Worm (Caenorhabditis elegans) whole organism, L2 larva: ENCODE results near the gene lron-7.

Source experiments
- C34F6.9 ChIP-seq: fragments of 150-350 bp; optimal IDR thresholded peaks from 2 replicates; lab custom pipeline; 2014; ENCODE audit warnings: missing biosample characterization, missing genetic modification characterization
- F13H6.1 ChIP-seq: sonication (generic microtip); optimal IDR thresholded peaks from 2 replicates; lab custom pipeline; 2016; ENCODE audit warnings: missing genetic modification characterization, missing compliant biosample characterization
- R02D3.7 ChIP-seq: fragments of 150-350 bp; optimal IDR thresholded peaks from 2 replicates; lab custom pipeline; 2014; ENCODE audit warnings: missing biosample characterization, missing genetic modification characterization
- Y55F3AM.14 ChIP-seq: fragments of 200-800 bp; sonication (Bioruptor generic); optimal IDR thresholded peaks from 2 replicates; lab custom pipeline; 2018; ENCODE audit warnings: mild to moderate bottlenecking, missing genetic modification characterization, missing compliant biosample characterization
- ZK546.5 ChIP-seq: sonication (generic microtip); optimal IDR thresholded peaks from 2 replicates; lab custom pipeline; 2017; ENCODE audit warnings: missing biosample characterization, missing genetic modification characterization
- aly-2 ChIP-seq: fragments of 150-350 bp; optimal IDR thresholded peaks from 2 replicates; lab custom pipeline; 2014; ENCODE audit warnings: missing biosample characterization, missing genetic modification characterization
- ama-1 ChIP-seq: fragments of 150-350 bp; optimal IDR thresholded peaks from 2 replicates; lab custom pipeline; 2018; ENCODE audit warnings: inconsistent platforms
- blmp-1 ChIP-seq: sonication (generic microtip); optimal IDR thresholded peaks from 2 replicates; lab custom pipeline; 2017; ENCODE audit warnings: missing genetic modification characterization, mild to moderate bottlenecking, missing compliant biosample characterization, antibody characterized with exemption, moderate library complexity; ENCODE audit not compliant: insufficient read depth
- ceh-16 ChIP-seq: fragments of 150-350 bp; optimal IDR thresholded peaks from 2 replicates; lab custom pipeline; 2014; ENCODE audit warnings: missing biosample characterization, missing genetic modification characterization
- ceh-82 ChIP-seq: fragments of 150-350 bp; optimal IDR thresholded peaks from 2 replicates; lab custom pipeline; 2014; ENCODE audit warnings: missing biosample characterization, missing genetic modification characterization
- crh-2 ChIP-seq: sonication (generic microtip); optimal IDR thresholded peaks from 2 replicates; lab custom pipeline; 2017; ENCODE audit warnings: missing biosample characterization, missing genetic modification characterization
- dmd-4 ChIP-seq: sonication (generic microtip); optimal IDR thresholded peaks from 2 replicates; lab custom pipeline; 2017; ENCODE audit warnings: missing biosample characterization, missing genetic modification characterization
- elt-1 ChIP-seq: fragments of 150-350 bp; optimal IDR thresholded peaks from 2 replicates; lab custom pipeline; 2014; ENCODE audit warnings: missing biosample characterization, missing genetic modification characterization
- elt-3 ChIP-seq: sonication (generic microtip); optimal IDR thresholded peaks from 2 replicates; lab custom pipeline; 2017; ENCODE audit warnings: missing biosample characterization, missing genetic modification characterization
- fos-1 ChIP-seq: fragments of 150-350 bp; optimal IDR thresholded peaks from 2 replicates; lab custom pipeline; 2014; ENCODE audit warnings: missing biosample characterization, missing genetic modification characterization
- gmeb-1 ChIP-seq: fragments of 150-350 bp; optimal IDR thresholded peaks from 2 replicates; lab custom pipeline; 2014; ENCODE audit warnings: missing biosample characterization, missing genetic modification characterization
- lin-11 ChIP-seq: fragments of 150-350 bp; sonication (generic microtip); optimal IDR thresholded peaks from 2 replicates; lab custom pipeline; 2014; ENCODE audit warnings: missing biosample characterization, missing genetic modification characterization, inconsistent platforms, mixed read lengths
- lin-13 ChIP-seq: fragments of 150-350 bp; optimal IDR thresholded peaks from 2 replicates; lab custom pipeline; 2014; ENCODE audit warnings: missing biosample characterization, missing genetic modification reagents, missing genetic modification characterization
- lin-39 ChIP-seq: fragments of 150-350 bp; optimal IDR thresholded peaks from 2 replicates; lab custom pipeline; 2014; ENCODE audit warnings: missing biosample characterization, missing genetic modification reagents, missing genetic modification characterization
- lsy-2 ChIP-seq, 2 experiments: fragments of 150-350 bp in 1 of 2; sonication (generic microtip) in 1 of 2; optimal IDR thresholded peaks; 2 replicates each; lab custom pipeline; 2014 to 2017; ENCODE audit warnings: missing biosample characterization in 2 of 2, missing genetic modification characterization in 2 of 2
- mab-5 ChIP-seq: fragments of 150-350 bp; optimal IDR thresholded peaks from 2 replicates; lab custom pipeline; 2014; ENCODE audit warnings: missing biosample characterization, missing genetic modification characterization
- mdl-1 ChIP-seq, 2 experiments: fragments of 150-350 bp in 1 of 2; sonication (generic microtip) in 1 of 2; optimal IDR thresholded peaks; 2 replicates each; lab custom pipeline; 2017; ENCODE audit warnings: missing biosample characterization in 2 of 2, missing genetic modification characterization in 2 of 2
- nhr-10 ChIP-seq: sonication (generic microtip); optimal IDR thresholded peaks from 2 replicates; lab custom pipeline; 2017; ENCODE audit warnings: missing biosample characterization, missing genetic modification characterization
- nhr-129 ChIP-seq: fragments of 150-350 bp; optimal IDR thresholded peaks from 2 replicates; lab custom pipeline; 2014; ENCODE audit warnings: missing biosample characterization, missing genetic modification characterization
- nhr-77 ChIP-seq: fragments of 150-350 bp; optimal IDR thresholded peaks from 2 replicates; lab custom pipeline; 2014; ENCODE audit warnings: missing biosample characterization, missing genetic modification characterization
- sem-4 ChIP-seq: fragments of 150-350 bp; optimal IDR thresholded peaks from 2 replicates; lab custom pipeline; 2014; ENCODE audit warnings: missing biosample characterization, missing genetic modification reagents, missing genetic modification characterization
- skn-1 ChIP-seq: sonication (generic microtip); optimal IDR thresholded peaks from 2 replicates; lab custom pipeline; 2017; ENCODE audit warnings: missing biosample characterization, missing genetic modification characterization
- sma-3 ChIP-seq: sonication (generic microtip); optimal IDR thresholded peaks from 2 replicates; lab custom pipeline; 2016; ENCODE audit warnings: missing genetic modification reagents, missing genetic modification characterization, missing compliant biosample characterization
- sma-9 ChIP-seq, 2 experiments: fragments of 150-350 bp in 1 of 2; sonication (generic microtip) in 1 of 2; optimal IDR thresholded peaks; 2 replicates each; lab custom pipeline; 2014 to 2016; ENCODE audit warnings: missing genetic modification characterization in 2 of 2, mild to moderate bottlenecking in 1 of 2, missing biosample characterization in 1 of 2, missing compliant biosample characterization in 1 of 2, missing genetic modification reagents in 1 of 2, moderate library complexity in 1 of 2
- unc-55 ChIP-seq: fragments of 150-350 bp; sonication (generic microtip); optimal IDR thresholded peaks from 3 replicates; lab custom pipeline; 2014; ENCODE audit warnings: missing biosample characterization, missing genetic modification reagents, missing genetic modification characterization
- unc-62 ChIP-seq: fragments of 150-350 bp; optimal IDR thresholded peaks from 2 replicates; lab custom pipeline; 2014; ENCODE audit warnings: missing biosample characterization, missing genetic modification reagents, missing genetic modification characterization
- ztf-1 ChIP-seq: fragments of 200-800 bp; sonication (Bioruptor generic); conservative IDR thresholded peaks from 2 replicates; pipeline ENCODE4 v1.3.6; 2022; ENCODE audit warnings: missing genetic modification characterization, missing compliant biosample characterization
- ztf-11 ChIP-seq: sonication (generic microtip); optimal IDR thresholded peaks from 2 replicates; lab custom pipeline; 2017; ENCODE audit warnings: missing biosample characterization, missing genetic modification characterization
- ztf-4 ChIP-seq: fragments of 150-350 bp; optimal IDR thresholded peaks from 2 replicates; lab custom pipeline; 2014; ENCODE audit warnings: missing biosample characterization, missing genetic modification characterization

The lron-7 gene

ce11 chrX:7291810-7292209 is at the start of gene lron-7:
Gene lron-7, plus strand, starts transcription at chrX:7292132.
- TF ChIP-seq crh-2 (tag; lab: Kevin White, UChicago) (peak; percentile 38), fos-1 (tag; lab: Kevin White, UChicago) (peak; percentile 40), nhr-77 (tag; lab: Kevin White, UChicago) (no peak)

- TF ChIP-seq lsy-2 (tag; optimal IDR thresholded peaks at IDR 0.05; lab: Kevin White, UChicago): no peak
- TF ChIP-seq Y55F3AM.14: no peak
- no peak for TF ChIP-seq elt-3
- TF ChIP-seq mab-5 (tag; lab: Kevin White, UChicago): no peak
- TF ChIP-seq sma-9 (GFP tag; optimal IDR thresholded peaks at IDR 0.05; lab: Kevin White, UChicago): peak; percentile 26
- no peak for TF ChIP-seq sma-9 (tag; optimal IDR thresholded peaks at IDR 0.05; lab: Kevin White, UChicago)
- no peak for TF ChIP-seq lin-39
- no peak for TF ChIP-seq lin-11 (tag; lab: Kevin White, UChicago)
- no peak for TF ChIP-seq unc-55
- TF ChIP-seq sem-4 (tag; lab: Kevin White, UChicago): no peak
- TF ChIP-seq ceh-16 (tag; lab: Kevin White, UChicago): no peak
- no peak for TF ChIP-seq aly-2
- TF ChIP-seq sma-3 (GFP tag; lab: Kevin White, UChicago): peak; percentile 3
- TF ChIP-seq crh-2 (tag; lab: Kevin White, UChicago): no peak
- no peak for TF ChIP-seq ama-1 (lab: Kevin White, UChicago)
- no peak for TF ChIP-seq ZK546.5
Measured at ce11 chrX:7242878-7243277, 49.1 kb upstream of the lron-7 start, which contains the start of gene F46H5.7. Gene F46H5.7, minus strand, starts transcription at chrX:7242983.

- TF ChIP-seq R02D3.7 (tag; lab: Kevin White, UChicago) (no peak), crh-2 (tag; lab: Kevin White, UChicago) (peak; percentile 71), ceh-82 (tag; lab: Kevin White, UChicago) (no peak), lin-11 (tag; lab: Kevin White, UChicago) (no peak), sma-3 (GFP tag; lab: Kevin White, UChicago) (peak; percentile 37), gmeb-1 (tag; lab: Kevin White, UChicago) (peak; percentile 60), aly-2 (no peak), lin-13 (GFP tag; lab: Kevin White, UChicago) (no peak), nhr-10 (tag; lab: Kevin White, UChicago) (no peak), mdl-1 (tag; optimal IDR thresholded peaks at IDR 0.05; lab: Kevin White, UChicago) (no peak), blmp-1 (tag; lab: Kevin White, UChicago) (no peak), C34F6.9 (no peak), elt-1 (no peak), dmd-4 (tag; lab: Kevin White, UChicago) (no peak), unc-62 (GFP tag; lab: Kevin White, UChicago) (no peak), sem-4 (tag; lab: Kevin White, UChicago) (no peak), fos-1 (tag; lab: Kevin White, UChicago) (peak; percentile 61), elt-3 (no peak), skn-1 (no peak), F13H6.1 (peak; percentile 60), unc-55 (no peak), ztf-11 (tag; lab: Kevin White, UChicago) (no peak), ztf-4 (tag; lab: Kevin White, UChicago) (no peak), sma-9 (GFP tag; optimal IDR thresholded peaks at IDR 0.05; lab: Kevin White, UChicago) (peak; percentile 66), sma-9 (tag; optimal IDR thresholded peaks at IDR 0.05; lab: Kevin White, UChicago) (no peak), ceh-16 (tag; lab: Kevin White, UChicago) (no peak), nhr-129 (tag; lab: Kevin White, UChicago) (no peak)
- TF ChIP-seq, all 48 proteins: peak for 6
Measured at ce11 chrX:7244756-7245155, 47.2 kb upstream of the lron-7 start.

- TF ChIP-seq skn-1: no peak
- TF ChIP-seq dmd-4 (tag; lab: Kevin White, UChicago): no peak
- peak; percentile 47 for TF ChIP-seq nhr-129 (tag; lab: Kevin White, UChicago)
- no peak for TF ChIP-seq ztf-1
- TF ChIP-seq R02D3.7 (tag; lab: Kevin White, UChicago): no peak
- TF ChIP-seq lin-13 (GFP tag; lab: Kevin White, UChicago): no peak
- TF ChIP-seq unc-55: peak; percentile 32
Measured at ce11 chrX:7254558-7254957, 37.4 kb upstream of the lron-7 start, which contains the start of gene F46H5.4. Gene F46H5.4, minus strand, starts transcription at chrX:7254610.
